Fruit fly (Drosophila melanogaster) whole organism, prepupa: ENCODE data around the gene CG5611.

Source experiments
- Blimp-1 ChIP-seq: fragments of 200-800 bp; sonication (Bioruptor generic); optimal IDR thresholded peaks from 3 replicates; lab custom pipeline; 2017; ENCODE audit warnings: missing biosample characterization, missing genetic modification characterization, mild to moderate bottlenecking, moderate library complexity, missing genetic modification reagents
- CG10631 ChIP-seq: fragments of 200-800 bp; sonication (Bioruptor generic); optimal IDR thresholded peaks from 2 replicates; lab custom pipeline; 2016; ENCODE audit warnings: missing biosample characterization, missing genetic modification characterization
- CG10669 ChIP-seq: fragments of 200-800 bp; sonication (Bioruptor generic); optimal IDR thresholded peaks from 3 replicates; lab custom pipeline; 2018; ENCODE audit warnings: missing biosample characterization, mild to moderate bottlenecking, missing genetic modification characterization, moderate library complexity
- CG11294 ChIP-seq: fragments of 200-800 bp; sonication (Bioruptor generic); IDR thresholded peaks from 2 replicates; pipeline ENCODE4 v1.3.6; 2022; ENCODE audit warnings: missing biosample characterization, missing genetic modification characterization
- CG15336 ChIP-seq: fragments of 200-800 bp; sonication (Bioruptor generic); IDR thresholded peaks from 2 replicates; pipeline ENCODE4 v1.3.6; 2022; ENCODE audit warnings: missing biosample characterization, missing genetic modification characterization
- CG1621 ChIP-seq: fragments of 200-800 bp; sonication (Bioruptor generic); optimal IDR thresholded peaks from 3 replicates; lab custom pipeline; 2018; ENCODE audit warnings: missing biosample characterization, mild to moderate bottlenecking, missing genetic modification characterization
- CG3032 ChIP-seq: fragments of 200-800 bp; optimal IDR thresholded peaks from 2 replicates; lab custom pipeline; 2019; ENCODE audit warnings: missing biosample characterization, mild to moderate bottlenecking, missing genetic modification characterization, moderate library complexity
- CG31627 ChIP-seq: fragments of 200-800 bp; sonication (Bioruptor generic); optimal IDR thresholded peaks from 3 replicates; lab custom pipeline; 2016; ENCODE audit warnings: missing biosample characterization, missing genetic modification characterization
- CG32006 ChIP-seq: fragments of 200-800 bp; sonication (Bioruptor generic); optimal IDR thresholded peaks from 3 replicates; lab custom pipeline; 2017; ENCODE audit warnings: missing biosample characterization, mild to moderate bottlenecking, missing genetic modification characterization
- CG3919 ChIP-seq: fragments of 200-800 bp; sonication (Bioruptor generic); optimal IDR thresholded peaks from 3 replicates; lab custom pipeline; 2016; ENCODE audit warnings: missing biosample characterization, missing genetic modification characterization
- CG4318 ChIP-seq: fragments of 200-800 bp; sonication (Bioruptor generic); optimal IDR thresholded peaks from 3 replicates; lab custom pipeline; 2017; ENCODE audit warnings: missing biosample characterization, mild to moderate bottlenecking, missing genetic modification characterization
- CG6163 ChIP-seq: fragments of 200-800 bp; sonication (Bioruptor generic); IDR thresholded peaks from 3 replicates; pipeline ENCODE4 v1.3.6; 2022; ENCODE audit warnings: missing biosample characterization, missing genetic modification characterization
- CG6276 ChIP-seq: fragments of 200-800 bp; sonication (Bioruptor generic); optimal IDR thresholded peaks from 2 replicates; lab custom pipeline; 2017; ENCODE audit warnings: missing biosample characterization, mild to moderate bottlenecking, missing genetic modification characterization
- CG6808 ChIP-seq: fragments of 200-800 bp; sonication (Bioruptor generic); optimal IDR thresholded peaks from 3 replicates; lab custom pipeline; 2017; ENCODE audit warnings: missing biosample characterization, missing genetic modification characterization, mild to moderate bottlenecking, moderate library complexity, missing genetic modification reagents
- CG6854 ChIP-seq: fragments of 200-800 bp; sonication (Bioruptor generic); optimal IDR thresholded peaks from 2 replicates; lab custom pipeline; 2017; ENCODE audit warnings: missing biosample characterization, mild to moderate bottlenecking, missing genetic modification characterization
- CG8119 ChIP-seq: fragments of 200-800 bp; sonication (Bioruptor generic); IDR thresholded peaks from 3 replicates; pipeline ENCODE4 v1.3.6; 2022; ENCODE audit warnings: missing biosample characterization, missing genetic modification characterization
- CG8319 ChIP-seq: fragments of 200-800 bp; sonication (Bioruptor generic); optimal IDR thresholded peaks from 3 replicates; lab custom pipeline; 2016; ENCODE audit warnings: missing biosample characterization, missing genetic modification characterization
- Eip75B ChIP-seq: fragments of 200-800 bp; sonication (Bioruptor generic); optimal IDR thresholded peaks from 3 replicates; lab custom pipeline; 2016; ENCODE audit warnings: missing biosample characterization, missing genetic modification characterization
- Eip78C ChIP-seq: fragments of 200-800 bp; sonication (Bioruptor generic); peaks from one replicate; lab custom pipeline; 2016; ENCODE audit warnings: missing biosample characterization, missing genetic modification characterization
- Eip93F ChIP-seq: fragments of 200-800 bp; sonication (Bioruptor generic); optimal IDR thresholded peaks from 2 replicates; lab custom pipeline; 2016; ENCODE audit warnings: missing biosample characterization, mild to moderate bottlenecking, missing genetic modification characterization
- Ets96B ChIP-seq: fragments of 200-800 bp; optimal IDR thresholded peaks from 2 replicates; lab custom pipeline; 2019; ENCODE audit warnings: missing biosample characterization, mild to moderate bottlenecking, missing genetic modification characterization, moderate library complexity
- Gug ChIP-seq: fragments of 200-800 bp; sonication (Bioruptor generic); IDR thresholded peaks from 2 replicates; pipeline ENCODE4 v1.3.6; 2022; ENCODE audit warnings: missing biosample characterization, missing genetic modification characterization
- Hr39 ChIP-seq: fragments of 200-800 bp; sonication (Bioruptor generic); optimal IDR thresholded peaks from 2 replicates; lab custom pipeline; 2016; ENCODE audit warnings: missing biosample characterization, missing genetic modification characterization
- Hr4 ChIP-seq: fragments of 200-800 bp; sonication (Bioruptor generic); optimal IDR thresholded peaks from 3 replicates; lab custom pipeline; 2016; ENCODE audit warnings: missing biosample characterization, missing genetic modification characterization
- Lpt ChIP-seq: fragments of 200-800 bp; sonication (Bioruptor generic); optimal IDR thresholded peaks from 3 replicates; lab custom pipeline; 2016; ENCODE audit warnings: missing biosample characterization, missing genetic modification characterization
- Smox ChIP-seq: fragments of 200-800 bp; sonication (Bioruptor generic); optimal IDR thresholded peaks from 3 replicates; lab custom pipeline; 2016; ENCODE audit warnings: missing biosample characterization, missing genetic modification characterization
- Sox14 ChIP-seq: fragments of 200-800 bp; sonication (Bioruptor generic); optimal IDR thresholded peaks from 3 replicates; lab custom pipeline; 2016; ENCODE audit warnings: missing biosample characterization, missing genetic modification characterization
- achi ChIP-seq: fragments of 200-800 bp; sonication (Bioruptor generic); optimal IDR thresholded peaks from 3 replicates; lab custom pipeline; 2016; ENCODE audit warnings: missing biosample characterization, missing genetic modification characterization
- dac ChIP-seq: fragments of 200-800 bp; sonication (Bioruptor generic); optimal IDR thresholded peaks from 2 replicates; lab custom pipeline; 2017; ENCODE audit warnings: missing biosample characterization, mild to moderate bottlenecking, missing genetic modification characterization
- dsx ChIP-seq: fragments of 200-800 bp; optimal IDR thresholded peaks from 3 replicates; lab custom pipeline; 2019; ENCODE audit warnings: missing biosample characterization, mild to moderate bottlenecking, missing genetic modification characterization, moderate library complexity; ENCODE audit not compliant: poor library complexity, severe bottlenecking
- eg ChIP-seq: fragments of 200-800 bp; sonication (Bioruptor generic); IDR thresholded peaks from 3 replicates; pipeline ENCODE4 v1.3.6; 2022; ENCODE audit warnings: missing biosample characterization, missing genetic modification characterization
- esn ChIP-seq: fragments of 200-800 bp; sonication (Bioruptor generic); optimal IDR thresholded peaks from 2 replicates; lab custom pipeline; 2016; ENCODE audit warnings: missing biosample characterization, mild to moderate bottlenecking, missing genetic modification characterization, moderate library complexity
- fd85E ChIP-seq: fragments of 200-800 bp; sonication (Bioruptor generic); optimal IDR thresholded peaks from 3 replicates; lab custom pipeline; 2016; ENCODE audit warnings: missing biosample characterization, missing genetic modification characterization
- fkh ChIP-seq: fragments of 200-800 bp; sonication (Bioruptor generic); optimal IDR thresholded peaks from 3 replicates; lab custom pipeline; 2017; ENCODE audit warnings: missing biosample characterization, mild to moderate bottlenecking, missing genetic modification characterization, moderate library complexity
- lz ChIP-seq: fragments of 200-800 bp; sonication (Bioruptor generic); optimal IDR thresholded peaks from 3 replicates; lab custom pipeline; 2016; ENCODE audit warnings: missing biosample characterization, missing genetic modification characterization
- net ChIP-seq: fragments of 200-800 bp; sonication (Bioruptor generic); optimal IDR thresholded peaks from 3 replicates; lab custom pipeline; 2016; ENCODE audit warnings: missing biosample characterization, missing genetic modification characterization
- spab ChIP-seq: fragments of 200-800 bp; sonication (Bioruptor generic); optimal IDR thresholded peaks from 2 replicates; lab custom pipeline; 2017; ENCODE audit warnings: missing biosample characterization, mild to moderate bottlenecking, missing genetic modification characterization, missing genetic modification reagents
- svp ChIP-seq: fragments of 200-800 bp; sonication (Bioruptor generic); peaks from one replicate; lab custom pipeline; 2016; ENCODE audit warnings: missing biosample characterization, missing genetic modification characterization
- topi ChIP-seq: fragments of 200-800 bp; sonication (Bioruptor generic); optimal IDR thresholded peaks from 3 replicates; lab custom pipeline; 2016; ENCODE audit warnings: missing biosample characterization, missing genetic modification characterization
- vri ChIP-seq: fragments of 200-800 bp; sonication (Bioruptor generic); optimal IDR thresholded peaks from 3 replicates; lab custom pipeline; 2016; ENCODE audit warnings: missing biosample characterization, mild to moderate bottlenecking, missing genetic modification characterization

CG5611 gene

dm6 chr3R:27607218-27607929 lies 28.5 kb downstream of the CG5611 start, which contains the start of the genes dsd and Tusp (continued):
- TF ChIP-seq fd85E (GFP tag; lab: Kevin White, UChicago) (no peak), CG10631 (GFP tag; lab: Kevin White, UChicago) (peak; percentile 75), CG31627 (GFP tag; lab: Kevin White, UChicago) (peak; percentile 81), net (peak; percentile 60), CG6808 (GFP tag; lab: Kevin White, UChicago) (peak; percentile 24), Smox (GFP tag; lab: Kevin White, UChicago) (peak; percentile 29), spab (peak; percentile 17), CG8119 (GFP tag; lab: Robert Waterston, UW) (no peak), esn (GFP tag; lab: Kevin White, UChicago) (peak; percentile 72), CG1621 (no peak), CG3919 (peak; percentile 85), CG10669 (GFP tag; lab: Kevin White, UChicago) (peak; percentile 59), svp (peak; percentile 82), fkh (GFP tag; lab: Kevin White, UChicago) (peak; percentile 48), Sox14 (GFP tag; lab: Kevin White, UChicago) (peak; percentile 56), Eip78C (GFP tag; lab: Kevin White, UChicago) (peak; percentile 83), CG8319 (GFP tag; lab: Kevin White, UChicago) (peak; percentile 29), Eip75B (GFP tag; lab: Kevin White, UChicago) (peak; percentile 49)

- TF ChIP-seq lz (GFP tag; lab: Kevin White, UChicago): no peak
- peak; percentile 17 for TF ChIP-seq Hr4 (GFP tag; lab: Kevin White, UChicago)
- peak; percentile 73 for TF ChIP-seq Eip78C (GFP tag; lab: Kevin White, UChicago)
- TF ChIP-seq net: no peak
- peak; percentile 97 for TF ChIP-seq svp
- TF ChIP-seq Ets96B (tag; lab: Kevin White, UChicago): no peak
- 0 out of 2 replicates have a peak, but pooled peaks have one; percentile 6 for TF ChIP-seq CG15336 (GFP tag; lab: Robert Waterston, UW)
- TF ChIP-seq fkh (GFP tag; lab: Kevin White, UChicago): peak; percentile 69
- peak; percentile 22; the same call in 1 of the 3 replicates for TF ChIP-seq CG6163 (GFP tag; lab: Robert Waterston, UW)
- no peak for TF ChIP-seq CG3032 (tag; lab: Kevin White, UChicago)
Measured at dm6 chr3R:27605534-27606250, 30.2 kb downstream of the CG5611 start.

dm6 chr3R:27604636-27605443 lies 31.0 kb downstream of the CG5611 start:
- TF ChIP-seq CG3919: peak; percentile 42
- TF ChIP-seq CG6854 (GFP tag; lab: Kevin White, UChicago): no peak
- TF ChIP-seq CG11294: no peak
- TF ChIP-seq CG1621: peak; percentile 16
- TF ChIP-seq dac (GFP tag; lab: Kevin White, UChicago): no peak
- TF ChIP-seq Hr39 (GFP tag; lab: Kevin White, UChicago): peak; percentile 32
- peak; percentile 56 for TF ChIP-seq lz (GFP tag; lab: Kevin White, UChicago)
- TF ChIP-seq CG15336 (GFP tag; lab: Robert Waterston, UW): peak; percentile 71
- peak; percentile 48 for TF ChIP-seq spab
- peak; percentile 77 for TF ChIP-seq Hr4 (GFP tag; lab: Kevin White, UChicago)
- TF ChIP-seq Eip75B (GFP tag; lab: Kevin White, UChicago): peak; percentile 48
- TF ChIP-seq CG4318: peak; percentile 55
- TF ChIP-seq CG32006: peak; percentile 86
- peak; percentile 48; the same call in 2 of the 3 replicates for TF ChIP-seq CG8119 (GFP tag; lab: Robert Waterston, UW)
- peak; percentile 41 for TF ChIP-seq Gug (GFP tag; lab: Robert Waterston, UW)
- TF ChIP-seq achi: peak; percentile 44
- TF ChIP-seq Eip93F (GFP tag; lab: Kevin White, UChicago): no peak
- no peak for TF ChIP-seq dsx (GFP tag; lab: Kevin White, UChicago)
- TF ChIP-seq CG8319 (GFP tag; lab: Kevin White, UChicago): no peak
- TF ChIP-seq CG10669 (GFP tag; lab: Kevin White, UChicago): peak; percentile 44
- TF ChIP-seq Blimp-1 (GFP tag; lab: Kevin White, UChicago): no peak
- TF ChIP-seq vri: no peak
- peak; percentile 70 for TF ChIP-seq Sox14 (GFP tag; lab: Kevin White, UChicago)
- TF ChIP-seq eg: peak; percentile 64; the same call in 2 of the 3 replicates
- TF ChIP-seq CG10631 (GFP tag; lab: Kevin White, UChicago): peak; percentile 58
- peak; percentile 3 for TF ChIP-seq CG3032 (tag; lab: Kevin White, UChicago)
- TF ChIP-seq fkh (GFP tag; lab: Kevin White, UChicago): no peak
- TF ChIP-seq CG31627 (GFP tag; lab: Kevin White, UChicago): peak; percentile 49
- peak; percentile 47 for TF ChIP-seq topi (GFP tag; lab: Kevin White, UChicago)
- TF ChIP-seq CG6276 (GFP tag; lab: Kevin White, UChicago): peak; percentile 65
- no peak for TF ChIP-seq Lpt
